Fruit fly (Drosophila melanogaster): Measurements from ENCODE around the gene NELF-B.

- no peak for TF ChIP-seq usp (GFP tag; optimal IDR thresholded peaks at IDR 0.05)
- TF ChIP-seq Dll (optimal IDR thresholded peaks at IDR 0.05), result peak; percentile 69
- no peak for TF ChIP-seq pan (optimal IDR thresholded peaks at IDR 0.05)
- no peak for TF ChIP-seq CG8478 (optimal IDR thresholded peaks at IDR 0.05)
Observed at dm6 chrX:7705175-7706097, 22.7 kb downstream of the NELF-B start.

Measured in whole organism.